Fruit fly (Drosophila melanogaster): Measurements from ENCODE around the gene aus.
A peak's percentile ranks its signal among the peaks of the same experiment; 100 is the strongest.

Gene aus

DNA sequence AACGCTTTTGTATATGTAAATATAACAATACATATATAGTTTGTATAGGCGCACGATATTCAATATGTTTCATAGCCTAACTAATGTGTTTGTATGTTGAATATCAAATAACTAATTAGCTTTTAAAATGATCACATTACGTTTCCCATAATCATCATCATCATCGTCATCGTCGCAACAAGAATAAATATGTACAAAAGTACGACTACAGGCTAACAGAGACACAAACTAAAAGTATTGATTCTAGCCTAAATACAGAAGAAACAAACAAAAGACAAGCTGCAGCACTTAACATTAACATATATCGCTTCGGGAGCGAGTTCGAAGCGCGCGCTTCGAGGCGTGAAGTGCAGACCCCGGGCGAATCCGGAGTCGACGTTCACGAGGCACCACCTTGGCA lies 78.2 kb downstream of the aus start (continued):
- no peak for TF ChIP-seq nerfin-2 (GFP tag; IDR thresholded peaks at IDR 0.05; ENCODE audit: partially characterized antibody)
- TF ChIP-seq CG18599 (GFP tag; optimal IDR thresholded peaks at IDR 0.05) = peak; percentile 13
- TF ChIP-seq CG15514 (GFP tag; optimal IDR thresholded peaks at IDR 0.05) = peak; percentile 45
- TF ChIP-seq dmrt11E (tag; optimal IDR thresholded peaks at IDR 0.05) = no peak
- no peak for TF ChIP-seq psq (GFP tag; optimal IDR thresholded peaks at IDR 0.05)
- TF ChIP-seq Mrtf (GFP tag; IDR thresholded peaks at IDR 0.05) = no peak
- no peak for TF ChIP-seq dysf (GFP tag; IDR thresholded peaks at IDR 0.05)
- TF ChIP-seq CG8281 (tag; optimal IDR thresholded peaks at IDR 0.05) = peak; percentile 32
- TF ChIP-seq CG9437 (GFP tag; optimal IDR thresholded peaks at IDR 0.05) = no peak
- no peak for TF ChIP-seq CG14050 (GFP tag; IDR thresholded peaks at IDR 0.05)
- TF ChIP-seq CG6254 (GFP tag; optimal IDR thresholded peaks at IDR 0.05) = peak; percentile 6
- TF ChIP-seq hkb (optimal IDR thresholded peaks at IDR 0.05) = no peak
- TF ChIP-seq hkb (GFP tag; IDR thresholded peaks at IDR 0.05) = peak; percentile 47; the same call in 1 of the 2 replicates
- peak; percentile 18 for TF ChIP-seq CG10209 (GFP tag; optimal IDR thresholded peaks at IDR 0.05)
- peak; percentile 11 for TF ChIP-seq CG17385 (GFP tag; optimal IDR thresholded peaks at IDR 0.05)
- TF ChIP-seq ci (GFP tag; IDR thresholded peaks at IDR 0.05) = 0 out of 3 replicates have a peak, but pooled peaks have one; percentile 22
- peak; percentile 1 for TF ChIP-seq CG18476 (GFP tag; optimal IDR thresholded peaks at IDR 0.05)
- peak; percentile 17 for TF ChIP-seq CG15269 (tag; optimal IDR thresholded peaks at IDR 0.05)
- peak; percentile 37 for TF ChIP-seq CG13424 (tag; optimal IDR thresholded peaks at IDR 0.05)
- 0 out of 3 replicates have a peak, but pooled peaks have one; percentile 36 for TF ChIP-seq z (GFP tag; IDR thresholded peaks at IDR 0.05)
- TF ChIP-seq CG8290 (GFP tag; optimal IDR thresholded peaks at IDR 0.05) = no peak
- TF ChIP-seq CG8290 (tag; optimal IDR thresholded peaks at IDR 0.05) = peak in 1 of 2 experiments; percentile 30
- no peak for TF ChIP-seq az2 (GFP tag; optimal IDR thresholded peaks at IDR 0.05)
- peak; percentile 27 for TF ChIP-seq exex (tag; optimal IDR thresholded peaks at IDR 0.05)
- TF ChIP-seq CG32772 (GFP tag; IDR thresholded peaks at IDR 0.05) = no peak
- TF ChIP-seq CG13775 (GFP tag; optimal IDR thresholded peaks at IDR 0.05) = no peak
- no peak for TF ChIP-seq CG10321 (GFP tag; IDR thresholded peaks at IDR 0.05)
- no peak for TF ChIP-seq CG33557 (GFP tag; optimal IDR thresholded peaks at IDR 0.05)
- peak; percentile 26 for TF ChIP-seq CG3838 (GFP tag; optimal IDR thresholded peaks at IDR 0.05)
- TF ChIP-seq CG3726 (GFP tag; IDR thresholded peaks at IDR 0.05) = no peak
- TF ChIP-seq sisA (GFP tag; IDR thresholded peaks at IDR 0.05) = no peak
- TF ChIP-seq Hmr (GFP tag; optimal IDR thresholded peaks at IDR 0.05) = peak; percentile 32
- TF ChIP-seq Atf6 (GFP tag; IDR thresholded peaks at IDR 0.05) = no peak
- 0 out of 3 replicates have a peak, but pooled peaks have one; percentile 17 for TF ChIP-seq so (GFP tag; IDR thresholded peaks at IDR 0.05)
- TF ChIP-seq lilli (GFP tag; optimal IDR thresholded peaks at IDR 0.05) = no peak
- peak; percentile 23 for TF ChIP-seq fd64A (GFP tag; optimal IDR thresholded peaks at IDR 0.05)
- TF ChIP-seq PHDP (tag; optimal IDR thresholded peaks at IDR 0.05) = peak; percentile 48
- peak; percentile 11 for TF ChIP-seq CG3281 (GFP tag; optimal IDR thresholded peaks at IDR 0.05)
- no peak for TF ChIP-seq bowl (GFP tag; IDR thresholded peaks at IDR 0.05)
- peak; percentile 60 for TF ChIP-seq CG2678 (tag; optimal IDR thresholded peaks at IDR 0.05)
- TF ChIP-seq da (GFP tag; optimal IDR thresholded peaks at IDR 0.05) = no peak
- TF ChIP-seq grn (GFP tag; optimal IDR thresholded peaks at IDR 0.05) = no peak
- no peak for TF ChIP-seq luna (GFP tag; optimal IDR thresholded peaks at IDR 0.05)
- peak; percentile 22 for TF ChIP-seq CG8359 (GFP tag; optimal IDR thresholded peaks at IDR 0.05; ENCODE audit: borderline replicate concordance)
- no peak for TF ChIP-seq CG31388 (GFP tag; optimal IDR thresholded peaks at IDR 0.05)
- peak; percentile 66 for TF ChIP-seq CG17568 (GFP tag; optimal IDR thresholded peaks at IDR 0.05)
- TF ChIP-seq CG11093 (GFP tag; IDR thresholded peaks at IDR 0.05) = no peak
- TF ChIP-seq Vsx1 (GFP tag; optimal IDR thresholded peaks at IDR 0.05) = peak; percentile 51
- TF ChIP-seq CrebB (tag; optimal IDR thresholded peaks at IDR 0.05) = peak; percentile 19
- no peak for TF ChIP-seq crp (GFP tag; optimal IDR thresholded peaks at IDR 0.05)
- peak; percentile 32 for TF ChIP-seq CG3407 (GFP tag; optimal IDR thresholded peaks at IDR 0.05)

Measured in whole organism, embryonic.